Worm (Caenorhabditis elegans) whole organism, L4 larva: ENCODE results near the gene F54F11.1.

Source experiments
- F37D6.2 ChIP-seq: sonication (generic microtip); optimal IDR thresholded peaks from 2 replicates; lab custom pipeline; 2016; ENCODE audit warnings: mild to moderate bottlenecking, missing genetic modification characterization, missing compliant biosample characterization
- F44E2.7 ChIP-seq: fragments of 200-800 bp; sonication (Bioruptor generic); IDR thresholded peaks from 2 replicates; pipeline ENCODE4 v2.1.2; 2022; ENCODE audit warnings: missing genetic modification characterization, missing compliant biosample characterization
- F49E8.2 ChIP-seq: sonication (generic microtip); optimal IDR thresholded peaks from 2 replicates; lab custom pipeline; 2016; ENCODE audit warnings: missing compliant biosample characterization, mild to moderate bottlenecking, missing genetic modification characterization, borderline replicate concordance
- T20F7.1 ChIP-seq: fragments of 200-800 bp; sonication (Bioruptor generic); optimal IDR thresholded peaks from 2 replicates; lab custom pipeline; 2018; ENCODE audit warnings: mild to moderate bottlenecking, missing genetic modification characterization, missing compliant biosample characterization
- Y105C5A.15 ChIP-seq: fragments of 200-800 bp; sonication (Bioruptor generic); IDR thresholded peaks from 2 replicates; pipeline ENCODE4 v1.3.6; 2022; ENCODE audit warnings: missing genetic modification characterization, missing compliant biosample characterization
- attf-4 ChIP-seq: sonication (generic microtip); optimal IDR thresholded peaks from 3 replicates; lab custom pipeline; 2017; ENCODE audit warnings: missing biosample characterization, missing genetic modification characterization
- ceh-20 ChIP-seq: fragments of 200-800 bp; sonication (Bioruptor generic); IDR thresholded peaks from 2 replicates; pipeline ENCODE4 v1.3.6; 2022; ENCODE audit warnings: missing genetic modification reagents, missing genetic modification characterization, missing compliant biosample characterization
- ceh-62 ChIP-seq: sonication (generic microtip); optimal IDR thresholded peaks from 2 replicates; lab custom pipeline; 2017; ENCODE audit warnings: missing biosample characterization, missing genetic modification characterization
- daf-12 ChIP-seq: fragments of 150-350 bp; optimal IDR thresholded peaks from 2 replicates; lab custom pipeline; 2014; ENCODE audit warnings: missing biosample characterization, missing genetic modification reagents, missing genetic modification characterization
- daf-16 ChIP-seq, 3 experiments: sonication (generic microtip); optimal IDR thresholded peaks; 2 replicates each; lab custom pipeline; 2016 to 2017; ENCODE audit warnings: missing genetic modification characterization in 3 of 3, missing genetic modification reagents in 3 of 3, mild to moderate bottlenecking in 2 of 3, missing compliant biosample characterization in 2 of 3, missing biosample characterization in 1 of 3, moderate library complexity in 1 of 3
- daf-8 ChIP-seq: fragments of 200-800 bp; sonication (Bioruptor generic); IDR thresholded peaks from 2 replicates; pipeline ENCODE4 v1.3.6; 2022; ENCODE audit warnings: missing genetic modification characterization, missing compliant biosample characterization
- dmd-6 ChIP-seq: fragments of 200-800 bp; sonication (Bioruptor generic); IDR thresholded peaks from 2 replicates; pipeline ENCODE4 v1.3.6; 2022; ENCODE audit warnings: missing genetic modification reagents, missing genetic modification characterization, missing compliant biosample characterization
- dpl-1 ChIP-seq: fragments of 150-350 bp; optimal IDR thresholded peaks from 2 replicates; lab custom pipeline; 2014; ENCODE audit warnings: missing biosample characterization, missing genetic modification reagents, missing genetic modification characterization
- egl-43 ChIP-seq: fragments of 200-800 bp; sonication (Bioruptor generic); IDR thresholded peaks from 2 replicates; pipeline ENCODE4 v1.3.6; 2022; ENCODE audit warnings: missing genetic modification reagents, missing genetic modification characterization, missing compliant biosample characterization
- fos-1 ChIP-seq: fragments of 150-350 bp; optimal IDR thresholded peaks from 2 replicates; lab custom pipeline; 2014; ENCODE audit warnings: missing biosample characterization, missing genetic modification characterization
- gei-8 ChIP-seq: fragments of 200-800 bp; sonication (Bioruptor generic); optimal IDR thresholded peaks from 2 replicates; lab custom pipeline; 2018; ENCODE audit warnings: mild to moderate bottlenecking, missing genetic modification characterization, missing compliant biosample characterization
- hif-1 ChIP-seq, 2 experiments: sonication (generic microtip); optimal IDR thresholded peaks; 2 replicates each; lab custom pipeline; 2016 to 2017; ENCODE audit warnings: missing compliant biosample characterization in 2 of 2, missing genetic modification characterization in 2 of 2, missing genetic modification reagents in 2 of 2, missing genotype in 2 of 2, mild to moderate bottlenecking in 1 of 2
- hlh-11 ChIP-seq: fragments of 200-800 bp; sonication (Bioruptor generic); optimal IDR thresholded peaks from 2 replicates; lab custom pipeline; 2018; ENCODE audit warnings: mild to moderate bottlenecking, missing genetic modification characterization, missing compliant biosample characterization
- hlh-30 ChIP-seq: sonication (generic microtip); optimal IDR thresholded peaks from 2 replicates; lab custom pipeline; 2017; ENCODE audit warnings: antibody characterized with exemption, mild to moderate bottlenecking, missing genetic modification characterization, missing compliant biosample characterization; ENCODE audit not compliant: insufficient read depth
- hmg-1.1 ChIP-seq: fragments of 200-800 bp; sonication (Bioruptor generic); IDR thresholded peaks from 2 replicates; pipeline ENCODE4 v1.3.6; 2022; ENCODE audit warnings: missing genetic modification reagents, missing genetic modification characterization, missing compliant biosample characterization
- lim-7 ChIP-seq: fragments of 200-800 bp; sonication (Bioruptor generic); IDR thresholded peaks from 2 replicates; pipeline ENCODE4 v1.3.6; 2022; ENCODE audit warnings: missing genetic modification characterization, missing compliant biosample characterization
- lin-1 ChIP-seq: fragments of 200-800 bp; sonication (Bioruptor generic); IDR thresholded peaks from 2 replicates; pipeline ENCODE4 v1.3.6; 2022; ENCODE audit warnings: missing genetic modification reagents, missing genetic modification characterization, missing compliant biosample characterization
- lin-15B ChIP-seq: fragments of 150-350 bp; sonication (generic microtip); optimal IDR thresholded peaks from 3 replicates; lab custom pipeline; 2014; ENCODE audit warnings: missing biosample characterization, missing genetic modification characterization
- lsy-2 ChIP-seq, 2 experiments: fragments of 150-350 bp in 1 of 2; sonication (generic microtip) in 1 of 2; optimal IDR thresholded peaks; 2 replicates each; lab custom pipeline; 2014 to 2017; ENCODE audit warnings: missing biosample characterization in 2 of 2, missing genetic modification characterization in 2 of 2
- madf-5 ChIP-seq, 2 experiments: fragments of 200-800 bp; sonication (Bioruptor generic); IDR thresholded peaks; 2 replicates each; pipeline ENCODE4 v1.3.6; 2022; ENCODE audit warnings: missing compliant biosample characterization in 2 of 2, missing genetic modification characterization in 2 of 2
- mdt-29 ChIP-seq: fragments of 200-800 bp; sonication (Bioruptor generic); IDR thresholded peaks from 2 replicates; pipeline ENCODE4 v1.3.6; 2022; ENCODE audit warnings: missing genetic modification reagents, missing genetic modification characterization, missing compliant biosample characterization
- mes-2 ChIP-seq: sonication (generic microtip); optimal IDR thresholded peaks from 2 replicates; lab custom pipeline; 2016; ENCODE audit warnings: missing genotype, mild to moderate bottlenecking, missing genetic modification characterization, missing compliant biosample characterization; ENCODE audit not compliant: poor library complexity, severe bottlenecking
- nhr-10 ChIP-seq: fragments of 150-350 bp; optimal IDR thresholded peaks from 2 replicates; lab custom pipeline; 2014; ENCODE audit warnings: missing biosample characterization, missing genetic modification characterization
- nhr-25 ChIP-seq: sonication (generic microtip); optimal IDR thresholded peaks from 2 replicates; lab custom pipeline; 2017; ENCODE audit warnings: missing genetic modification characterization, mild to moderate bottlenecking, missing compliant biosample characterization, antibody characterized with exemption, moderate library complexity, borderline replicate concordance; ENCODE audit not compliant: insufficient read depth
- nhr-41 ChIP-seq: fragments of 200-800 bp; sonication (Bioruptor generic); IDR thresholded peaks from 2 replicates; pipeline ENCODE4 v1.3.6; 2022; ENCODE audit warnings: missing genetic modification reagents, missing genetic modification characterization, missing compliant biosample characterization
- nhr-42 ChIP-seq: fragments of 200-800 bp; sonication (Bioruptor generic); IDR thresholded peaks from 2 replicates; pipeline ENCODE4 v1.3.6; 2022; ENCODE audit warnings: missing genetic modification characterization, missing compliant biosample characterization
- nhr-48 ChIP-seq: sonication (generic microtip); optimal IDR thresholded peaks from 2 replicates; lab custom pipeline; 2016; ENCODE audit warnings: mild to moderate bottlenecking, missing genetic modification characterization, missing compliant biosample characterization
- nhr-77 ChIP-seq: fragments of 150-350 bp; optimal IDR thresholded peaks from 2 replicates; lab custom pipeline; 2014; ENCODE audit warnings: missing biosample characterization, missing genetic modification characterization
- pha-4 ChIP-seq, 2 experiments: fragments of 150-350 bp in 1 of 2; fragments of 200-800 bp in 1 of 2; sonication (Bioruptor generic) in 1 of 2; IDR thresholded peaks in 1 of 2; optimal IDR thresholded peaks in 1 of 2; 2 replicates each; pipeline versions ENCODE4 v1.3.6 to Lab custom; 2014 to 2022; ENCODE audit warnings: missing genetic modification characterization in 2 of 2, missing genetic modification reagents in 2 of 2, missing biosample characterization in 1 of 2, missing compliant biosample characterization in 1 of 2
- php-3 ChIP-seq: fragments of 200-800 bp; sonication (Bioruptor generic); IDR thresholded peaks from 2 replicates; pipeline ENCODE4 v1.3.6; 2022; ENCODE audit warnings: missing genetic modification reagents, missing genetic modification characterization, missing compliant biosample characterization
- pqm-1 ChIP-seq: sonication (generic microtip); optimal IDR thresholded peaks from 2 replicates; lab custom pipeline; 2017; ENCODE audit warnings: missing biosample characterization, missing genetic modification characterization
- saeg-2 ChIP-seq: fragments of 200-800 bp; sonication (Bioruptor generic); IDR thresholded peaks from 2 replicates; pipeline ENCODE4 v1.3.6; 2022; ENCODE audit warnings: missing genetic modification reagents, missing genetic modification characterization, missing compliant biosample characterization
- set-16 ChIP-seq: fragments of 200-800 bp; sonication (Bioruptor generic); IDR thresholded peaks from 2 replicates; pipeline ENCODE4 v1.3.6; 2022; ENCODE audit warnings: missing genetic modification reagents, missing genetic modification characterization, missing compliant biosample characterization
- snpc-1.2 ChIP-seq: fragments of 200-800 bp; sonication (Bioruptor generic); IDR thresholded peaks from 2 replicates; pipeline ENCODE4 v1.3.6; 2022; ENCODE audit warnings: missing genetic modification reagents, missing genetic modification characterization, missing compliant biosample characterization
- snpc-4 ChIP-seq: fragments of 150-350 bp; optimal IDR thresholded peaks from 2 replicates; lab custom pipeline; 2014; ENCODE audit warnings: missing biosample characterization, missing genetic modification characterization
- spr-1 ChIP-seq: sonication (generic microtip); optimal IDR thresholded peaks from 2 replicates; lab custom pipeline; 2016; ENCODE audit warnings: mild to moderate bottlenecking, missing genetic modification characterization, missing compliant biosample characterization
- spr-3 ChIP-seq: fragments of 200-800 bp; sonication (Bioruptor generic); optimal IDR thresholded peaks from 2 replicates; lab custom pipeline; 2018; ENCODE audit warnings: mild to moderate bottlenecking, missing genetic modification characterization, missing compliant biosample characterization
- unc-130 ChIP-seq: sonication (generic microtip); optimal IDR thresholded peaks from 2 replicates; lab custom pipeline; 2016; ENCODE audit warnings: missing genetic modification reagents, missing genetic modification characterization, missing compliant biosample characterization
- vab-7 ChIP-seq: fragments of 200-800 bp; sonication (Bioruptor generic); IDR thresholded peaks from 2 replicates; pipeline ENCODE4 v1.3.6; 2022; ENCODE audit warnings: missing genetic modification reagents, missing genetic modification characterization, missing compliant biosample characterization
- zag-1 ChIP-seq: fragments of 150-350 bp; optimal IDR thresholded peaks from 2 replicates; lab custom pipeline; 2014; ENCODE audit warnings: missing biosample characterization, missing genetic modification characterization
- zfp-2 ChIP-seq: sonication (generic microtip); optimal IDR thresholded peaks from 2 replicates; lab custom pipeline; 2016; ENCODE audit warnings: mild to moderate bottlenecking, missing genetic modification characterization, missing compliant biosample characterization
- zip-11 ChIP-seq: fragments of 200-800 bp; sonication (Bioruptor generic); IDR thresholded peaks from 2 replicates; pipeline ENCODE4 v1.3.6; 2022; ENCODE audit warnings: missing genetic modification characterization, missing compliant biosample characterization
- ztf-7 ChIP-seq: fragments of 150-350 bp; optimal IDR thresholded peaks from 2 replicates; lab custom pipeline; 2014; ENCODE audit warnings: missing biosample characterization, missing genetic modification characterization

The F54F11.1 gene

DNA sequence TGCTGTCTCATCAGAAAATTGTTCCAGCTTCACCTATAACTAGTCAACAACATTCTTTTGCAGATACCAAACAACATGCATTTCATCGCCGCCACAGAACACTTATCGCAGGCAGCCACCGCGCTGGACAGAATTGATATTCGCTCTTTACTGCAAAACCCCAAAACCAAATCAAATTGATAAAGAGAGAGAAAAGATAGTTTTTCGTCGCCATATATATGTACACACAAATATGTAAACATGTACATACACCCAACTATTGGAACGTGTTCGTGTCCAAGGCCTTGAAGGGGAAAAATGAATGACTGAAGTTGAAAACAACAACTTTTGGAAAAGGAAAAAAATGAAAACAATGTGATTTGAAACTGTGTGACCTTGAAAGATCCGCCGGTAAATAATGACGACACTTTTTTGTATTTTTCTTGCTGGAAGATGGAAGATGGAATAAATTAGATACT, 38.3 kb upstream of the F54F11.1 start (continued):
- TF ChIP-seq nhr-42 (GFP tag; lab: Robert Waterston, UW) (no peak), set-16 (no peak), nhr-25 (tag; lab: Kevin White, UChicago) (no peak), spr-1 (tag; lab: Kevin White, UChicago) (no peak), hmg-1.1 (GFP tag; lab: Robert Waterston, UW) (no peak), pha-4 (GFP tag; IDR thresholded peaks at IDR 0.05; lab: Robert Waterston, UW) (no peak), pha-4 (tag; optimal IDR thresholded peaks at IDR 0.05; lab: Kevin White, UChicago) (peak; percentile 26), saeg-2 (no peak), lim-7 (GFP tag; lab: Robert Waterston, UW) (no peak), F37D6.2 (tag; lab: Kevin White, UChicago) (no peak), unc-130 (no peak), ceh-20 (GFP tag; lab: Robert Waterston, UW) (no peak), hlh-11 (peak; percentile 87), dpl-1 (GFP tag; lab: Kevin White, UChicago) (no peak), gei-8 (no peak), daf-8 (GFP tag; lab: Robert Waterston, UW) (no peak), nhr-41 (no peak)

ce11 chrII:13467838-13468389, 35.8 kb upstream of the F54F11.1 start:
- TF ChIP-seq daf-16 (GFP tag; optimal IDR thresholded peaks at IDR 0.05; lab: Kevin White, UChicago): no peak
- peak; percentile 98 for TF ChIP-seq daf-16 (tag; optimal IDR thresholded peaks at IDR 0.05; lab: Kevin White, UChicago)
- TF ChIP-seq nhr-10 (tag; lab: Kevin White, UChicago): no peak
- TF ChIP-seq dmd-6 (GFP tag; lab: Robert Waterston, UW): peak; percentile 94
- TF ChIP-seq spr-3: no peak
- no peak for TF ChIP-seq snpc-1.2 (GFP tag; lab: Robert Waterston, UW)
- no peak for TF ChIP-seq vab-7 (GFP tag; lab: Robert Waterston, UW)
- no peak for TF ChIP-seq lim-7 (GFP tag; lab: Robert Waterston, UW)
- TF ChIP-seq daf-12 (tag; lab: Kevin White, UChicago): no peak
- peak in 1 of 2 experiments; percentile 43 for TF ChIP-seq lsy-2 (tag; optimal IDR thresholded peaks at IDR 0.05; lab: Kevin White, UChicago)
- no peak for TF ChIP-seq ceh-20 (GFP tag; lab: Robert Waterston, UW)
- TF ChIP-seq lin-1: no peak
- TF ChIP-seq zip-11 (GFP tag; lab: Robert Waterston, UW): no peak
- peak; percentile 80; the same call in 1 of the 2 replicates for TF ChIP-seq php-3 (GFP tag; lab: Robert Waterston, UW)
- no peak for TF ChIP-seq F49E8.2 (tag; lab: Kevin White, UChicago)
- no peak for TF ChIP-seq F44E2.7 (GFP tag; lab: Robert Waterston, UW)
- peak; percentile 66 for TF ChIP-seq ztf-7
- TF ChIP-seq hlh-30 (tag; lab: Kevin White, UChicago): peak; percentile 15
- peak; percentile 86 for TF ChIP-seq hlh-11
- no peak for TF ChIP-seq set-16
- TF ChIP-seq pqm-1 (tag; lab: Kevin White, UChicago): peak; percentile 79
- no peak for TF ChIP-seq snpc-4 (tag; lab: Kevin White, UChicago)
- TF ChIP-seq zag-1: no peak
- no peak for TF ChIP-seq Y105C5A.15 (GFP tag; lab: Robert Waterston, UW)
- no peak for TF ChIP-seq T20F7.1
- TF ChIP-seq madf-5 (GFP tag; IDR thresholded peaks at IDR 0.05; lab: Robert Waterston, UW): no peak
- no peak for TF ChIP-seq ceh-62 (tag; lab: Kevin White, UChicago)
- TF ChIP-seq nhr-48: peak; percentile 78
- TF ChIP-seq hif-1 (tag; optimal IDR thresholded peaks at IDR 0.05; lab: Kevin White, UChicago): peak in 1 of 2 experiments; percentile 81
- no peak for TF ChIP-seq fos-1 (tag; lab: Kevin White, UChicago)
- no peak for TF ChIP-seq mdt-29
- no peak for TF ChIP-seq lin-15B (tag; lab: Kevin White, UChicago)
- TF ChIP-seq nhr-77: peak; percentile 6
- no peak for TF ChIP-seq attf-4 (tag; lab: Kevin White, UChicago)
- no peak for TF ChIP-seq nhr-25 (tag; lab: Kevin White, UChicago)
- TF ChIP-seq mes-2 (tag; lab: Kevin White, UChicago): no peak
- no peak for TF ChIP-seq zfp-2
- no peak for TF ChIP-seq egl-43 (GFP tag; lab: Robert Waterston, UW)
